Worm (Caenorhabditis elegans): ENCODE results near the gene ges-1.

- TF ChIP-seq skn-1 (tag; optimal IDR thresholded peaks at IDR 0.05) (no peak), nhr-77 (tag; optimal IDR thresholded peaks at IDR 0.05) (no peak), unc-39 (tag; optimal IDR thresholded peaks at IDR 0.05) (no peak), ama-1 (optimal IDR thresholded peaks at IDR 0.05) (no peak)
These were observed 18.2 kb upstream of the ges-1 start, which contains the start of gene cnc-2 for ce11 chrV:1450160-1450559.
